Fruit fly (Drosophila melanogaster): ENCODE measurements around the gene drn.

The drn gene

dm6 chr3R:9393542-9394025 is 53.6 kb downstream of the drn start:
- no peak for TF ChIP-seq CG17801 (GFP tag; optimal IDR thresholded peaks at IDR 0.05; ENCODE audit: partially characterized antibody)

dm6 chr3R:9394385-9395042 is 54.5 kb downstream of the drn start, which contains the start of gene FER:
FER (minus strand) TSS chr3R:9394546.
- peak; percentile 37 for TF ChIP-seq CG17801 (GFP tag; optimal IDR thresholded peaks at IDR 0.05; ENCODE audit: partially characterized antibody)

- no peak for TF ChIP-seq CG17801 (GFP tag; optimal IDR thresholded peaks at IDR 0.05; ENCODE audit: partially characterized antibody)
Measured at dm6 chr3R:9395998-9396397, 56.0 kb downstream of the drn start.

- TF ChIP-seq CG17801 (GFP tag; optimal IDR thresholded peaks at IDR 0.05; ENCODE audit: partially characterized antibody) = no peak
Measured at dm6 chr3R:9397890-9398289, 57.9 kb downstream of the drn start, which contains the start of gene Or85f. Or85f (plus strand) TSS chr3R:9398190.

- no peak for TF ChIP-seq CG17801 (GFP tag; optimal IDR thresholded peaks at IDR 0.05; ENCODE audit: partially characterized antibody)
Measured at dm6 chr3R:9399074-9399473, 59.1 kb downstream of the drn start.

dm6 chr3R:9399951-9400392 is 60.0 kb downstream of the drn start, which contains the start of gene CG34117:
CG34117 (minus strand) TSS chr3R:9400053.
- peak; percentile 88 for TF ChIP-seq CG17801 (GFP tag; optimal IDR thresholded peaks at IDR 0.05; ENCODE audit: partially characterized antibody)

dm6 chr3R:9401127-9401603 is 61.1 kb downstream of the drn start, which contains the start of the genes RpL34b and CG8132:
RpL34b (minus strand) TSS chr3R:9401226.
CG8132 (plus strand) TSS chr3R:9401495.
- TF ChIP-seq CG17801 (GFP tag; optimal IDR thresholded peaks at IDR 0.05; ENCODE audit: partially characterized antibody) = peak; percentile 94

- peak; percentile 79 for TF ChIP-seq CG17801 (GFP tag; optimal IDR thresholded peaks at IDR 0.05; ENCODE audit: partially characterized antibody)
Measured at dm6 chr3R:9404104-9404512, 64.1 kb downstream of the drn start, which contains the start of the genes CG9356, BBIP1 and CG8135. CG9356 (minus strand) TSS chr3R:9404269. BBIP1 (plus strand) TSS chr3R:9404385. CG8135 (plus strand) TSS chr3R:9404385.

- no peak for TF ChIP-seq CG17801 (GFP tag; optimal IDR thresholded peaks at IDR 0.05; ENCODE audit: partially characterized antibody)
Measured at dm6 chr3R:9408069-9408468, 68.1 kb downstream of the drn start, which contains the start of gene CG44261. CG44261 (minus strand) TSS chr3R:9408169.

dm6 chr3R:9410182-9410581 is 70.2 kb downstream of the drn start, which contains the start of gene betaTub85D:
betaTub85D (minus strand) TSS chr3R:9410282.
- TF ChIP-seq CG17801 (GFP tag; optimal IDR thresholded peaks at IDR 0.05; ENCODE audit: partially characterized antibody) = no peak

- peak; percentile 17 for TF ChIP-seq CG17801 (GFP tag; optimal IDR thresholded peaks at IDR 0.05; ENCODE audit: partially characterized antibody)
Measured at dm6 chr3R:9411928-9412640, 72.1 kb downstream of the drn start, which contains the start of the genes Task7 and alpha-Man-IIa. Task7 (minus strand) TSS chr3R:9412293. alpha-Man-IIa (plus strand) TSS chr3R:9412548.

All from ovary, adult (tissue).